Fruit fly (Drosophila melanogaster): ENCODE data around the gene CG15784.

Gene CG15784

dm6 chrX:5428341-5429077 is 862 bp upstream of the CG15784 start (continued):
- peak; percentile 13 for TF ChIP-seq Hmr (GFP tag; optimal IDR thresholded peaks at IDR 0.05)
- TF ChIP-seq pum (GFP tag; optimal IDR thresholded peaks at IDR 0.05), result no peak
- TF ChIP-seq bab2 (GFP tag; optimal IDR thresholded peaks at IDR 0.05), result no peak
- TF ChIP-seq mam (GFP tag; optimal IDR thresholded peaks at IDR 0.05), result no peak
- peak; percentile 61 for TF ChIP-seq sens (GFP tag)
- no peak for TF ChIP-seq CG11560 (tag; IDR thresholded peaks at IDR 0.05)
- TF ChIP-seq CG8388 (GFP tag; optimal IDR thresholded peaks at IDR 0.05), result no peak
- TF ChIP-seq CG11695 (GFP tag; IDR thresholded peaks at IDR 0.05), result no peak
- TF ChIP-seq CG13287 (GFP tag; IDR thresholded peaks at IDR 0.05; ENCODE audit: partially characterized antibody), result peak; percentile 49
- TF ChIP-seq CG9437 (GFP tag; optimal IDR thresholded peaks at IDR 0.05), result peak; percentile 31
- no peak for TF ChIP-seq Hr51 (GFP tag; optimal IDR thresholded peaks at IDR 0.05)
- TF ChIP-seq CG13894 (tag; optimal IDR thresholded peaks at IDR 0.05), result peak; percentile 57
- TF ChIP-seq Hsf (GFP tag; optimal IDR thresholded peaks at IDR 0.05), result no peak

dm6 chrX:5429778-5430576 is 606 bp downstream of the CG15784 start:
- TF ChIP-seq ssp (GFP tag; IDR thresholded peaks at IDR 0.05) (peak; percentile 72), jing (GFP tag; optimal IDR thresholded peaks at IDR 0.05) (peak; percentile 30), ara (GFP tag; IDR thresholded peaks at IDR 0.05) (no peak; the same call in 1 of the 2 replicates), gcm2 (GFP tag; optimal IDR thresholded peaks at IDR 0.05) (peak; percentile 51), CG18599 (GFP tag; optimal IDR thresholded peaks at IDR 0.05) (peak; percentile 92), nau (GFP tag; optimal IDR thresholded peaks at IDR 0.05) (peak; percentile 68), CG12769 (tag; optimal IDR thresholded peaks at IDR 0.05) (peak; percentile 14), CG15514 (GFP tag; optimal IDR thresholded peaks at IDR 0.05) (peak; percentile 75), Hand (GFP tag; optimal IDR thresholded peaks at IDR 0.05) (peak; percentile 78), mld (GFP tag; IDR thresholded peaks at IDR 0.05; ENCODE audit: partially characterized antibody) (no peak), da (GFP tag; optimal IDR thresholded peaks at IDR 0.05) (no peak), tna (GFP tag; IDR thresholded peaks at IDR 0.05; ENCODE audit: partially characterized antibody) (no peak), trem (tag; optimal IDR thresholded peaks at IDR 0.05) (no peak), gsb (GFP tag; IDR thresholded peaks at IDR 0.05) (peak; percentile 87), kay (GFP tag; optimal IDR thresholded peaks at IDR 0.05) (peak; percentile 73), CG3995 (GFP tag; optimal IDR thresholded peaks at IDR 0.05) (peak; percentile 53), luna (GFP tag; optimal IDR thresholded peaks at IDR 0.05) (peak; percentile 64), CG12299 (tag; optimal IDR thresholded peaks at IDR 0.05) (peak; percentile 74), CG32767 (GFP tag; IDR thresholded peaks at IDR 0.05) (peak; percentile 74), Aef1 (GFP tag; IDR thresholded peaks at IDR 0.05) (peak; percentile 86), CG4360 (GFP tag; IDR thresholded peaks at IDR 0.05) (no peak), CG34376 (GFP tag; optimal IDR thresholded peaks at IDR 0.05) (peak; percentile 90), CG31365 (tag; optimal IDR thresholded peaks at IDR 0.05) (peak; percentile 40), vfl (GFP tag; optimal IDR thresholded peaks at IDR 0.05) (peak; percentile 39), gsb-n (tag; optimal IDR thresholded peaks at IDR 0.05) (no peak), dysf (GFP tag; IDR thresholded peaks at IDR 0.05) (peak; percentile 90), unc-4 (GFP tag; IDR thresholded peaks at IDR 0.05; ENCODE audit: partially characterized antibody) (no peak), dmrt99B (tag; optimal IDR thresholded peaks at IDR 0.05) (peak; percentile 82), zfh2 (GFP tag; optimal IDR thresholded peaks at IDR 0.05) (peak; percentile 71), maf-S (GFP tag; optimal IDR thresholded peaks at IDR 0.05) (peak; percentile 76), CG6272 (GFP tag; IDR thresholded peaks at IDR 0.05) (peak; percentile 58), Antp (GFP tag; optimal IDR thresholded peaks at IDR 0.05) (peak; percentile 53), CG8944 (GFP tag; optimal IDR thresholded peaks at IDR 0.05) (peak; percentile 65), CG13775 (GFP tag; optimal IDR thresholded peaks at IDR 0.05) (peak; percentile 76)
